Fruit fly (Drosophila melanogaster) whole organism, embryonic: ENCODE data around the gene Aps.

Source experiments
- BEAF-32 ChIP-seq: fragments of 200-800 bp; sonication (Bioruptor generic); optimal IDR thresholded peaks from 3 replicates; lab custom pipeline; 2017; ENCODE audit warnings: missing biosample characterization, missing genetic modification characterization, mild to moderate bottlenecking, moderate library complexity, missing genetic modification reagents
- CG10209 ChIP-seq: fragments of 200-800 bp; sonication (Bioruptor generic); optimal IDR thresholded peaks from 3 replicates; lab custom pipeline; 2017; ENCODE audit warnings: missing biosample characterization, mild to moderate bottlenecking, missing genetic modification characterization, missing genetic modification reagents
- CG10366 ChIP-seq: fragments of 200-800 bp; sonication (Bioruptor generic); IDR thresholded peaks from 2 replicates; pipeline ENCODE4 v1.3.6; 2022; ENCODE audit warnings: missing biosample characterization, missing genetic modification characterization
- CG11398 ChIP-seq: fragments of 200-800 bp; sonication (Bioruptor generic); optimal IDR thresholded peaks from 2 replicates; lab custom pipeline; 2016; ENCODE audit warnings: missing biosample characterization, missing genetic modification characterization
- CG11695 ChIP-seq: fragments of 200-800 bp; sonication (Bioruptor generic); IDR thresholded peaks from 3 replicates; pipeline ENCODE4 v1.3.6; 2022; ENCODE audit warnings: missing biosample characterization, missing genetic modification characterization
- CG12155 ChIP-seq: fragments of 200-800 bp; sonication (Bioruptor generic); optimal IDR thresholded peaks from 3 replicates; lab custom pipeline; 2016; ENCODE audit warnings: missing biosample characterization, missing genetic modification characterization
- CG1233 ChIP-seq: fragments of 200-800 bp; sonication (Bioruptor generic); optimal IDR thresholded peaks from 4 replicates; lab custom pipeline; 2018; ENCODE audit warnings: missing biosample characterization, mild to moderate bottlenecking, missing genetic modification characterization
- CG13287 ChIP-seq: fragments of 200-800 bp; sonication (Bioruptor generic); IDR thresholded peaks from 2 replicates; pipeline ENCODE4 v1.3.6; 2022; ENCODE audit warnings: missing biosample characterization, missing genetic modification characterization; ENCODE audit not compliant: partially characterized antibody
- CG13624 ChIP-seq: fragments of 200-800 bp; sonication (Bioruptor generic); optimal IDR thresholded peaks from 2 replicates; lab custom pipeline; 2016; ENCODE audit warnings: missing biosample characterization, missing genetic modification characterization
- CG13894 ChIP-seq: fragments of 200-800 bp; sonication (Bioruptor generic); optimal IDR thresholded peaks from 3 replicates; lab custom pipeline; 2018; ENCODE audit warnings: missing biosample characterization, mild to moderate bottlenecking, missing genetic modification characterization, moderate library complexity
- CG15073 ChIP-seq: fragments of 200-800 bp; sonication (Bioruptor generic); optimal IDR thresholded peaks from 2 replicates; lab custom pipeline; 2016; ENCODE audit warnings: missing biosample characterization, missing genetic modification characterization
- CG16815 ChIP-seq: fragments of 200-800 bp; sonication (Bioruptor generic); optimal IDR thresholded peaks from 3 replicates; lab custom pipeline; 2017; ENCODE audit warnings: missing biosample characterization, mild to moderate bottlenecking, missing genetic modification characterization
- CG18764 ChIP-seq: fragments of 200-800 bp; sonication (Bioruptor generic); optimal IDR thresholded peaks from 3 replicates; lab custom pipeline; 2016; ENCODE audit warnings: missing biosample characterization, missing genetic modification characterization
- CG32767 ChIP-seq: fragments of 200-800 bp; sonication (Bioruptor generic); IDR thresholded peaks from 2 replicates; pipeline ENCODE4 v1.3.6; 2022; ENCODE audit warnings: missing biosample characterization, missing genetic modification characterization
- CG34224 ChIP-seq: fragments of 200-800 bp; sonication (Bioruptor generic); IDR thresholded peaks from 3 replicates; pipeline ENCODE4 v1.3.6; 2022; ENCODE audit warnings: missing biosample characterization, missing genetic modification characterization; ENCODE audit not compliant: partially characterized antibody
- CG3726 ChIP-seq: fragments of 200-800 bp; sonication (Bioruptor generic); IDR thresholded peaks from 3 replicates; pipeline ENCODE4, ENCODE4 v1.3.6; 2022; ENCODE audit warnings: missing biosample characterization, missing genetic modification characterization
- CG3838 ChIP-seq: fragments of 200-800 bp; sonication (Bioruptor generic); optimal IDR thresholded peaks from 3 replicates; lab custom pipeline; 2016; ENCODE audit warnings: missing biosample characterization, missing genetic modification characterization
- CG3995 ChIP-seq: fragments of 200-800 bp; sonication (Bioruptor generic); optimal IDR thresholded peaks from 3 replicates; lab custom pipeline; 2016; ENCODE audit warnings: missing biosample characterization, missing genetic modification characterization
- CG5953 ChIP-seq: fragments of 200-800 bp; sonication (Bioruptor generic); IDR thresholded peaks from 2 replicates; pipeline ENCODE4 v1.3.6; 2022; ENCODE audit warnings: missing biosample characterization, missing genetic modification characterization
- CG7556 ChIP-seq: fragments of 200-800 bp; sonication (Bioruptor generic); optimal IDR thresholded peaks from 2 replicates; lab custom pipeline; 2017; ENCODE audit warnings: missing biosample characterization, mild to moderate bottlenecking, missing genetic modification characterization
- CG7987 ChIP-seq: fragments of 200-800 bp; sonication (Bioruptor generic); optimal IDR thresholded peaks from 2 replicates; lab custom pipeline; 2018; ENCODE audit warnings: missing biosample characterization, mild to moderate bottlenecking, missing genetic modification characterization, moderate library complexity
- CG9797 ChIP-seq: fragments of 200-800 bp; sonication (Bioruptor generic); optimal IDR thresholded peaks from 3 replicates; lab custom pipeline; 2018; ENCODE audit warnings: missing biosample characterization, mild to moderate bottlenecking, missing genetic modification characterization
- CTCF ChIP-seq: fragments of 200-800 bp; sonication (Bioruptor generic); optimal IDR thresholded peaks from 2 replicates; lab custom pipeline; 2017; ENCODE audit warnings: missing biosample characterization, mild to moderate bottlenecking, missing genetic modification characterization, moderate library complexity
- D19A ChIP-seq: fragments of 200-800 bp; optimal IDR thresholded peaks from 3 replicates; lab custom pipeline; 2019; ENCODE audit warnings: missing biosample characterization, mild to moderate bottlenecking, missing genetic modification characterization, moderate library complexity
- Hr3 ChIP-seq: fragments of 200-800 bp; sonication (Bioruptor generic); optimal IDR thresholded peaks from 3 replicates; lab custom pipeline; 2016; ENCODE audit warnings: missing biosample characterization, missing genetic modification characterization
- Hr51 ChIP-seq, 2 experiments: fragments of 200-800 bp; sonication (Bioruptor generic); optimal IDR thresholded peaks; 2 replicates in 1 of 2; 3 replicates in 1 of 2; lab custom pipeline; 2016 to 2018; ENCODE audit warnings: missing biosample characterization in 2 of 2, missing genetic modification characterization in 2 of 2, mild to moderate bottlenecking in 1 of 2, moderate library complexity in 1 of 2
- Hr78 ChIP-seq, 2 experiments: fragments of 200-800 bp in 1 of 2; fragments of >200 bp in 1 of 2; sonication (Bioruptor generic) in 1 of 2; optimal IDR thresholded peaks; 2 replicates each; lab custom pipeline; 2017 to 2019; ENCODE audit warnings: missing biosample characterization in 2 of 2, missing genetic modification characterization in 2 of 2, mild to moderate bottlenecking in 1 of 2, moderate library complexity in 1 of 2
- Nf-YC ChIP-seq: fragments of 200-800 bp; optimal IDR thresholded peaks from 3 replicates; lab custom pipeline; 2019; ENCODE audit warnings: missing biosample characterization, mild to moderate bottlenecking, missing genetic modification characterization, moderate library complexity
- Sox102F ChIP-seq: fragments of 200-800 bp; sonication (Bioruptor generic); optimal IDR thresholded peaks from 2 replicates; lab custom pipeline; 2018; ENCODE audit warnings: missing biosample characterization, mild to moderate bottlenecking, missing genetic modification characterization, moderate library complexity
- aop ChIP-seq: fragments of 200-800 bp; sonication (Bioruptor generic); IDR thresholded peaks from 2 replicates; pipeline ENCODE4 v1.3.6; 2022; ENCODE audit warnings: missing biosample characterization, missing genetic modification characterization
- cad ChIP-seq: fragments of >200 bp; optimal IDR thresholded peaks from 2 replicates; lab custom pipeline; 2017; ENCODE audit warnings: missing biosample characterization, missing genetic modification characterization
- caup ChIP-seq: fragments of 200-800 bp; sonication (Bioruptor generic); optimal IDR thresholded peaks from 3 replicates; lab custom pipeline; 2017; ENCODE audit warnings: missing biosample characterization, mild to moderate bottlenecking, missing genetic modification characterization, moderate library complexity; ENCODE audit not compliant: severe bottlenecking
- chif ChIP-seq, 2 experiments: fragments of 200-800 bp; sonication (Bioruptor generic); optimal IDR thresholded peaks; 3 replicates each; lab custom pipeline; 2016; ENCODE audit warnings: missing biosample characterization in 2 of 2, missing genetic modification characterization in 2 of 2
- chn ChIP-seq: fragments of 200-800 bp; sonication (Bioruptor generic); optimal IDR thresholded peaks from 2 replicates; lab custom pipeline; 2016; ENCODE audit warnings: missing biosample characterization, missing genetic modification characterization
- gcm ChIP-seq: fragments of 200-800 bp; sonication (Bioruptor generic); optimal IDR thresholded peaks from 2 replicates; lab custom pipeline; 2019; ENCODE audit warnings: missing biosample characterization, mild to moderate bottlenecking, missing genetic modification characterization, moderate library complexity
- gem ChIP-seq: fragments of 200-800 bp; sonication (Bioruptor generic); optimal IDR thresholded peaks from 2 replicates; lab custom pipeline; 2019; ENCODE audit warnings: missing biosample characterization, mild to moderate bottlenecking, missing genetic modification characterization, moderate library complexity
- nmo ChIP-seq: fragments of 200-800 bp; sonication (Bioruptor generic); optimal IDR thresholded peaks from 2 replicates; lab custom pipeline; 2018; ENCODE audit warnings: missing biosample characterization, mild to moderate bottlenecking, missing genetic modification characterization, moderate library complexity
- oc ChIP-seq: fragments of 200-800 bp; sonication (Bioruptor generic); optimal IDR thresholded peaks from 2 replicates; lab custom pipeline; 2018; ENCODE audit warnings: missing biosample characterization, mild to moderate bottlenecking, missing genetic modification characterization, moderate library complexity
- pb ChIP-seq: fragments of 200-800 bp; sonication (Bioruptor generic); optimal IDR thresholded peaks from 3 replicates; lab custom pipeline; 2016; ENCODE audit warnings: missing biosample characterization, missing genetic modification characterization
- ranshi ChIP-seq: fragments of 200-800 bp; sonication (Bioruptor generic); IDR thresholded peaks from 2 replicates; pipeline ENCODE4 v1.3.6; 2022; ENCODE audit warnings: missing biosample characterization, missing genetic modification characterization
- sd ChIP-seq: fragments of 200-800 bp; sonication (Bioruptor generic); optimal IDR thresholded peaks from 3 replicates; lab custom pipeline; 2018; ENCODE audit warnings: missing biosample characterization, mild to moderate bottlenecking, missing genetic modification characterization, moderate library complexity
- sqz ChIP-seq: fragments of 200-800 bp; sonication (Bioruptor generic); optimal IDR thresholded peaks from 3 replicates; lab custom pipeline; 2018; ENCODE audit warnings: missing biosample characterization, mild to moderate bottlenecking, missing genetic modification characterization
- tgo ChIP-seq: fragments of 200-800 bp; sonication (Bioruptor generic); IDR thresholded peaks from 3 replicates; pipeline ENCODE4 v1.3.6; 2022; ENCODE audit warnings: missing biosample characterization, missing genetic modification characterization
- twi ChIP-seq: fragments of 200-800 bp; optimal IDR thresholded peaks from 2 replicates; lab custom pipeline; 2019; ENCODE audit warnings: missing biosample characterization, mild to moderate bottlenecking, missing genetic modification characterization, moderate library complexity
- unpg ChIP-seq: fragments of 200-800 bp; sonication (Bioruptor generic); optimal IDR thresholded peaks from 3 replicates; lab custom pipeline; 2018; ENCODE audit warnings: missing biosample characterization, mild to moderate bottlenecking, missing genetic modification characterization, moderate library complexity

Aps gene

dm6 chr3L:10893156-10893784, 5.7 kb downstream of the Aps start (continued):
- TF ChIP-seq CG11398 (no peak), pb (GFP tag; lab: Kevin White, UChicago) (no peak), D19A (peak; percentile 96), CG12155 (no peak), CG10366 (0 out of 2 replicates have a peak, but pooled peaks have one; percentile 25), twi (tag; lab: Kevin White, UChicago) (no peak), caup (GFP tag; lab: Kevin White, UChicago) (peak; percentile 2), CG16815 (GFP tag; lab: Kevin White, UChicago) (no peak), CG7987 (GFP tag; lab: Kevin White, UChicago) (no peak), tgo (peak; percentile 58; the same call in 2 of the 3 replicates), CG34224 (no peak), CG13894 (tag; lab: Kevin White, UChicago) (peak; percentile 68), Nf-YC (tag; lab: Kevin White, UChicago) (peak; percentile 62), chn (GFP tag; lab: Kevin White, UChicago) (no peak), CG10209 (GFP tag; lab: Kevin White, UChicago) (peak; percentile 45), Hr51 (GFP tag; optimal IDR thresholded peaks at IDR 0.05; lab: Kevin White, UChicago) (peak in 1 of 2 experiments; percentile 82), CG13624 (GFP tag; lab: Kevin White, UChicago) (no peak), CTCF (GFP tag; lab: Kevin White, UChicago) (peak; percentile 5), Hr78 (GFP tag; optimal IDR thresholded peaks at IDR 0.05; lab: Kevin White, UChicago) (peak in 1 of 2 experiments; percentile 7), CG3995 (GFP tag; lab: Kevin White, UChicago) (no peak), Sox102F (peak; percentile 69), sd (tag; lab: Kevin White, UChicago) (peak; percentile 79), CG1233 (GFP tag; lab: Kevin White, UChicago) (peak; percentile 36), unpg (GFP tag; lab: Kevin White, UChicago) (peak; percentile 40), sqz (GFP tag; lab: Kevin White, UChicago) (peak; percentile 4), oc (tag; lab: Kevin White, UChicago) (peak; percentile 59), CG3838 (GFP tag; lab: Kevin White, UChicago) (no peak), chif (GFP tag; optimal IDR thresholded peaks at IDR 0.05; lab: Kevin White, UChicago) (no peak), CG15073 (GFP tag; lab: Kevin White, UChicago) (no peak), gem (peak; percentile 81), CG9797 (no peak), CG32767 (no peak), Hr3 (GFP tag; lab: Kevin White, UChicago) (peak; percentile 18), nmo (GFP tag; lab: Kevin White, UChicago) (peak; percentile 61)

- TF ChIP-seq cad (GFP tag; lab: Kevin White, UChicago) (no peak), CG11695 (GFP tag; lab: Robert Waterston, UW) (no peak), CG13287 (GFP tag; lab: Robert Waterston, UW) (no peak), BEAF-32 (GFP tag; lab: Kevin White, UChicago) (no peak), gcm (GFP tag; lab: Kevin White, UChicago) (no peak), CG3726 (GFP tag; lab: Robert Waterston, UW) (no peak), CG7556 (no peak), ranshi (GFP tag; lab: Robert Waterston, UW) (no peak), CG18764 (no peak), aop (GFP tag; lab: Robert Waterston, UW) (no peak), CG5953 (no peak)
Observed at dm6 chr3L:10891414-10891813, 7.5 kb downstream of the Aps start, which contains the start of gene Cpr67Fa2. TSS of gene Cpr67Fa2 (plus strand) at chr3L:10891714.
